Worm (Caenorhabditis elegans) whole organism, L2 larva: Measurements from ENCODE around the gene C17C3.6.
A peak's percentile ranks its signal among the peaks of the same experiment; 100 is the strongest.

ENCODE experiments used
- C34F6.9 ChIP-seq: fragments of 150-350 bp; optimal IDR thresholded peaks from 2 replicates; lab custom pipeline; 2014; ENCODE audit warnings: missing biosample characterization, missing genetic modification characterization
- F13H6.1 ChIP-seq: sonication (generic microtip); optimal IDR thresholded peaks from 2 replicates; lab custom pipeline; 2016; ENCODE audit warnings: missing genetic modification characterization, missing compliant biosample characterization
- aly-2 ChIP-seq: fragments of 150-350 bp; optimal IDR thresholded peaks from 2 replicates; lab custom pipeline; 2014; ENCODE audit warnings: missing biosample characterization, missing genetic modification characterization
- ama-1 ChIP-seq: fragments of 150-350 bp; optimal IDR thresholded peaks from 2 replicates; lab custom pipeline; 2018; ENCODE audit warnings: inconsistent platforms
- blmp-1 ChIP-seq: sonication (generic microtip); optimal IDR thresholded peaks from 2 replicates; lab custom pipeline; 2017; ENCODE audit warnings: missing genetic modification characterization, mild to moderate bottlenecking, missing compliant biosample characterization, antibody characterized with exemption, moderate library complexity; ENCODE audit not compliant: insufficient read depth
- ceh-16 ChIP-seq: fragments of 150-350 bp; optimal IDR thresholded peaks from 2 replicates; lab custom pipeline; 2014; ENCODE audit warnings: missing biosample characterization, missing genetic modification characterization
- ceh-82 ChIP-seq: fragments of 150-350 bp; optimal IDR thresholded peaks from 2 replicates; lab custom pipeline; 2014; ENCODE audit warnings: missing biosample characterization, missing genetic modification characterization
- dmd-4 ChIP-seq: sonication (generic microtip); optimal IDR thresholded peaks from 2 replicates; lab custom pipeline; 2017; ENCODE audit warnings: missing biosample characterization, missing genetic modification characterization
- egl-27 ChIP-seq: sonication (generic microtip); optimal IDR thresholded peaks from 3 replicates; lab custom pipeline; 2017; ENCODE audit warnings: missing biosample characterization, missing genetic modification reagents, missing genetic modification characterization
- elt-1 ChIP-seq: fragments of 150-350 bp; optimal IDR thresholded peaks from 2 replicates; lab custom pipeline; 2014; ENCODE audit warnings: missing biosample characterization, missing genetic modification characterization
- elt-3 ChIP-seq: sonication (generic microtip); optimal IDR thresholded peaks from 2 replicates; lab custom pipeline; 2017; ENCODE audit warnings: missing biosample characterization, missing genetic modification characterization
- fos-1 ChIP-seq: fragments of 150-350 bp; optimal IDR thresholded peaks from 2 replicates; lab custom pipeline; 2014; ENCODE audit warnings: missing biosample characterization, missing genetic modification characterization
- gmeb-1 ChIP-seq: fragments of 150-350 bp; optimal IDR thresholded peaks from 2 replicates; lab custom pipeline; 2014; ENCODE audit warnings: missing biosample characterization, missing genetic modification characterization
- lin-11 ChIP-seq: fragments of 150-350 bp; sonication (generic microtip); optimal IDR thresholded peaks from 2 replicates; lab custom pipeline; 2014; ENCODE audit warnings: missing biosample characterization, missing genetic modification characterization, inconsistent platforms, mixed read lengths
- mbf-1 ChIP-seq: sonication (generic microtip); optimal IDR thresholded peaks from 2 replicates; lab custom pipeline; 2017; ENCODE audit warnings: missing biosample characterization, missing genetic modification characterization
- mdl-1 ChIP-seq, 2 experiments: fragments of 150-350 bp in 1 of 2; sonication (generic microtip) in 1 of 2; optimal IDR thresholded peaks; 2 replicates each; lab custom pipeline; 2017; ENCODE audit warnings: missing biosample characterization in 2 of 2, missing genetic modification characterization in 2 of 2
- nhr-10 ChIP-seq: sonication (generic microtip); optimal IDR thresholded peaks from 2 replicates; lab custom pipeline; 2017; ENCODE audit warnings: missing biosample characterization, missing genetic modification characterization
- nhr-11 ChIP-seq: fragments of 150-350 bp; optimal IDR thresholded peaks from 2 replicates; lab custom pipeline; 2014; ENCODE audit warnings: missing biosample characterization, missing genetic modification characterization
- nhr-12 ChIP-seq: fragments of 150-350 bp; optimal IDR thresholded peaks from 2 replicates; lab custom pipeline; 2014; ENCODE audit warnings: missing biosample characterization, missing genetic modification characterization
- nhr-129 ChIP-seq: fragments of 150-350 bp; optimal IDR thresholded peaks from 2 replicates; lab custom pipeline; 2014; ENCODE audit warnings: missing biosample characterization, missing genetic modification characterization
- nhr-23 ChIP-seq: fragments of 150-350 bp; optimal IDR thresholded peaks from 2 replicates; lab custom pipeline; 2014; ENCODE audit warnings: missing biosample characterization, missing genetic modification reagents, missing genetic modification characterization
- nhr-25 ChIP-seq: fragments of 150-350 bp; sonication (generic microtip); optimal IDR thresholded peaks from 3 replicates; lab custom pipeline; 2014; ENCODE audit warnings: missing biosample characterization, missing genetic modification characterization
- nhr-6 ChIP-seq: fragments of 150-350 bp; optimal IDR thresholded peaks from 2 replicates; lab custom pipeline; 2014; ENCODE audit warnings: missing biosample characterization, missing genetic modification characterization
- sma-9 ChIP-seq, 2 experiments: fragments of 150-350 bp in 1 of 2; sonication (generic microtip) in 1 of 2; optimal IDR thresholded peaks; 2 replicates each; lab custom pipeline; 2014 to 2016; ENCODE audit warnings: missing genetic modification characterization in 2 of 2, mild to moderate bottlenecking in 1 of 2, missing biosample characterization in 1 of 2, missing compliant biosample characterization in 1 of 2, missing genetic modification reagents in 1 of 2, moderate library complexity in 1 of 2
- snpc-4 ChIP-seq: fragments of 150-350 bp; optimal IDR thresholded peaks from 2 replicates; lab custom pipeline; 2014; ENCODE audit warnings: missing biosample characterization, missing genetic modification characterization
- unc-39 ChIP-seq: fragments of 150-350 bp; optimal IDR thresholded peaks from 2 replicates; lab custom pipeline; 2014; ENCODE audit warnings: missing biosample characterization, missing genetic modification characterization
- unc-55 ChIP-seq: fragments of 150-350 bp; sonication (generic microtip); optimal IDR thresholded peaks from 3 replicates; lab custom pipeline; 2014; ENCODE audit warnings: missing biosample characterization, missing genetic modification reagents, missing genetic modification characterization
- zag-1 ChIP-seq: fragments of 150-350 bp; optimal IDR thresholded peaks from 2 replicates; lab custom pipeline; 2014; ENCODE audit warnings: missing biosample characterization, missing genetic modification characterization

The C17C3.6 gene

DNA sequence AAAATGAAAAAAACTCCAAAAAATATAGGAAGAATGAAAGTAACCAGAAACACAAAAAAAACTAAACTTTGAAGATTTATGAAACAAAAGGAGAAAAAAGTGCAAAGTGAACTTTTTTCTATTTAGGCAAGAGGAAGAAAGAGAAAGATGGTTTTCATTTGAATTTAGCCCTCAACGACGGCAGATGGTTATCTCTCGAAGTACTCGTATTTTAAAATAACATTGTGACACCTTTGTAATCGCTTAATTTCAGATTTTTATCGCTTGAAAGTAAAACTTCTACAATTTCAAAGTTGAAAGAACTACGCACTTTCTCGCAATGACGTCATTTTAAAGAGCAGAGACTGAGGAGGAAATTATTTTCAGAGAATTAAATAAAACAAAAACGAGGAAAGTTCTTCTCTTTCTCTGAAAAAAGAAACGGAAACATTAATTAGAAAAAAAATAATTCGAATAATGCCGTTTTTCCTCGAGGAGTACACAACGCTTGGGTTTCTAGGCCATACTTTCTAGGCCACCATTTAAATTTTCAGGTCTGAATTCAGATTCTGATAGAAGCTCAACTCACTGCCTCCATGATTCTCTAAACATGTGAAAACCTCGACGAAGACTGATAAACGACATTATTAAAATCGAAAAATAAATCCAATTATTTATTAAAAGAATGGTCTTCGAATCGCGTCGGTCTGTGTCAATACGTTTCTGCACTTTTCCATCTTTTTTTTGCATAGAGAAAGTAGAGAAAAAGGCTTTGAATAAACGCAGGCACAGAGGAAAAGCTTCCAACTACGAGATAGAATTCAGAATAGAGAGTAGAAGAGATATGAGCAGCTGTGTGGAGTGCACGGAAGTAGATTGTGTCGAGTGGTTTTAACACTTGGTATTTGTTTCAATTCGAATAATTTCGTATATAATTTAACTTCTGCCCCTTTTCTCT is 38.2 kb upstream of the C17C3.6 start (continued):
- TF ChIP-seq ama-1 (lab: Kevin White, UChicago) (no peak), fos-1 (tag; lab: Kevin White, UChicago) (no peak), blmp-1 (peak; percentile 13), elt-1 (tag; lab: Kevin White, UChicago) (no peak), nhr-6 (tag; lab: Kevin White, UChicago) (no peak), C34F6.9 (tag; lab: Kevin White, UChicago) (peak; percentile 83), F13H6.1 (tag; lab: Kevin White, UChicago) (no peak), mdl-1 (tag; optimal IDR thresholded peaks at IDR 0.05; lab: Kevin White, UChicago) (no peak), snpc-4 (no peak), nhr-129 (tag; lab: Kevin White, UChicago) (peak; percentile 44), unc-39 (tag; lab: Kevin White, UChicago) (no peak), lin-11 (tag; lab: Kevin White, UChicago) (no peak), zag-1 (tag; lab: Kevin White, UChicago) (no peak), nhr-23 (tag; lab: Kevin White, UChicago) (no peak), ceh-82 (no peak), nhr-11 (tag; lab: Kevin White, UChicago) (no peak), nhr-12 (no peak)

- TF ChIP-seq fos-1 (tag; lab: Kevin White, UChicago) (peak; percentile 91), nhr-25 (tag; lab: Kevin White, UChicago) (no peak), unc-55 (GFP tag; lab: Kevin White, UChicago) (no peak), sma-9 (GFP tag; optimal IDR thresholded peaks at IDR 0.05; lab: Kevin White, UChicago) (peak; percentile 36), sma-9 (tag; optimal IDR thresholded peaks at IDR 0.05; lab: Kevin White, UChicago) (no peak), gmeb-1 (peak; percentile 44), dmd-4 (no peak)
Observed at ce11 chrII:5512473-5513097, 37.3 kb upstream of the C17C3.6 start.

ce11 chrII:5514846-5515245 is 35.0 kb upstream of the C17C3.6 start, which contains the start of gene sahd-1:
Gene sahd-1, minus strand, starts transcription at chrII:5514945.
- TF ChIP-seq gmeb-1 (no peak), fos-1 (tag; lab: Kevin White, UChicago) (peak; percentile 45)

DNA sequence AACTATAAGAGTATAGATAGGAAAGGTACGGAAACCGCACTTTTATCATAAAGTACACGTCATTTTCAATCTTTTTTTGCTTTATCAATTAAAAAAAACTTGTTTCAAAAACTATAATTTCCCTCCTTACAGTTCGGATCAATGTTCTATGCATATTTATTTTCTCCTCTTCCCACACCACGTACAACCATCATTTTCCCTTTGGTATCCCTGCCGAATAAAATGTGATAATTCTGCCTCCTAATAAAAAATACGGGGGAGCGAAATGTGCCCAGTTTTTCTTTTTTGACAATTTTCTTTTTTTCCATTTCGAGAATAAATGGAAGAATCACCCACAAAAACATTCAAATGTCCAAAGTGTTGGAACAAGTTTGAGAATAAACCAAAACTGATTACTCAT is 34.3 kb upstream of the C17C3.6 start, which contains the start of gene ZK177.3:
Gene ZK177.3, plus strand, starts transcription at position 301 of the 400 bp plus-strand sequence.
- TF ChIP-seq fos-1 (tag; lab: Kevin White, UChicago), result peak; percentile 43
- no peak for TF ChIP-seq ceh-82
- TF ChIP-seq, all 48 proteins: peak for 1

- TF ChIP-seq blmp-1, result no peak
- no peak for TF ChIP-seq fos-1 (tag; lab: Kevin White, UChicago)
- no peak for TF ChIP-seq ceh-16 (tag; lab: Kevin White, UChicago)
- TF ChIP-seq, all 48 proteins: peak for 0
Observed at ce11 chrII:5517643-5518042, 32.2 kb upstream of the C17C3.6 start, which contains the start of gene ZK177.9. Gene ZK177.9, minus strand, starts transcription at chrII:5517743.

DNA sequence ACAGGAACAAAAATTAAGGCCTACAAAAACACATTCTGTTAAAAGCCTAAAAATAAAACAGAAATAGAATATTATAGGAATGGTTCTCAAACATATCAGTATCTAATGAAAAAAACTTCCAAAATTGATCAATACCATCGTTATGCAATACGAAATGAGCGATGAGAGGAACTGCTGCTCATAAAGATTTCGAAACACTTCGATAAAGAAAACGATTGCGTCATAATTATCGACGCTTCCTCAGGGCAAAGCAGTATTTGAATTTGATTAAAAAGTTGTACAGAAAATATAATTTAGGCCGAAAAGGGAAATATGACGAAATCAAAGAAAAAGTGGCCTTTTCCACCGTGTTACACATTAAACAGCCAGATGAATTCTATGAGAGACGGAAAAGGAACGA is 31.8 kb upstream of the C17C3.6 start:
- no peak for TF ChIP-seq nhr-10
- no peak for TF ChIP-seq unc-55 (GFP tag; lab: Kevin White, UChicago)
- TF ChIP-seq elt-3 (tag; lab: Kevin White, UChicago), result no peak
- TF ChIP-seq nhr-23 (tag; lab: Kevin White, UChicago), result no peak
- TF ChIP-seq mbf-1, result no peak
- no peak for TF ChIP-seq egl-27 (tag; lab: Kevin White, UChicago)
- no peak for TF ChIP-seq aly-2 (tag; lab: Kevin White, UChicago)
- TF ChIP-seq, all 48 proteins: peak for 0
